Fruit fly (Drosophila melanogaster) whole organism, prepupa: ENCODE data around the gene santa-maria.

ENCODE experiments used
- CG10669 ChIP-seq: fragments of 200-800 bp; sonication (Bioruptor generic); optimal IDR thresholded peaks from 3 replicates; lab custom pipeline; 2018; ENCODE audit warnings: missing biosample characterization, mild to moderate bottlenecking, missing genetic modification characterization, moderate library complexity
- CG1621 ChIP-seq: fragments of 200-800 bp; sonication (Bioruptor generic); optimal IDR thresholded peaks from 3 replicates; lab custom pipeline; 2018; ENCODE audit warnings: missing biosample characterization, mild to moderate bottlenecking, missing genetic modification characterization
- CG16779 ChIP-seq: fragments of 200-800 bp; sonication (Bioruptor generic); optimal IDR thresholded peaks from 3 replicates; lab custom pipeline; 2017; ENCODE audit warnings: missing biosample characterization, mild to moderate bottlenecking, missing genetic modification characterization
- CG6854 ChIP-seq: fragments of 200-800 bp; sonication (Bioruptor generic); optimal IDR thresholded peaks from 2 replicates; lab custom pipeline; 2017; ENCODE audit warnings: missing biosample characterization, mild to moderate bottlenecking, missing genetic modification characterization
- Ets96B ChIP-seq: fragments of 200-800 bp; optimal IDR thresholded peaks from 2 replicates; lab custom pipeline; 2019; ENCODE audit warnings: missing biosample characterization, mild to moderate bottlenecking, missing genetic modification characterization, moderate library complexity
- Gug ChIP-seq: fragments of 200-800 bp; sonication (Bioruptor generic); IDR thresholded peaks from 2 replicates; pipeline ENCODE4 v1.3.6; 2022; ENCODE audit warnings: missing biosample characterization, missing genetic modification characterization
- OdsH ChIP-seq: fragments of 200-800 bp; sonication (Bioruptor generic); optimal IDR thresholded peaks from 3 replicates; lab custom pipeline; 2016; ENCODE audit warnings: missing biosample characterization, missing genetic modification characterization
- Smox ChIP-seq: fragments of 200-800 bp; sonication (Bioruptor generic); optimal IDR thresholded peaks from 3 replicates; lab custom pipeline; 2016; ENCODE audit warnings: missing biosample characterization, missing genetic modification characterization
- Sox14 ChIP-seq: fragments of 200-800 bp; sonication (Bioruptor generic); optimal IDR thresholded peaks from 3 replicates; lab custom pipeline; 2016; ENCODE audit warnings: missing biosample characterization, missing genetic modification characterization
- fd85E ChIP-seq: fragments of 200-800 bp; sonication (Bioruptor generic); optimal IDR thresholded peaks from 3 replicates; lab custom pipeline; 2016; ENCODE audit warnings: missing biosample characterization, missing genetic modification characterization
- lz ChIP-seq: fragments of 200-800 bp; sonication (Bioruptor generic); optimal IDR thresholded peaks from 3 replicates; lab custom pipeline; 2016; ENCODE audit warnings: missing biosample characterization, missing genetic modification characterization
- net ChIP-seq: fragments of 200-800 bp; sonication (Bioruptor generic); optimal IDR thresholded peaks from 3 replicates; lab custom pipeline; 2016; ENCODE audit warnings: missing biosample characterization, missing genetic modification characterization

dm6 chr2L:7491902-7492301, 40.9 kb upstream of the santa-maria start:
- TF ChIP-seq fd85E (GFP tag; lab: Kevin White, UChicago) (no peak), OdsH (GFP tag; lab: Kevin White, UChicago) (peak; percentile 39), CG6854 (GFP tag; lab: Kevin White, UChicago) (no peak), net (GFP tag; lab: Kevin White, UChicago) (no peak), CG1621 (tag; lab: Kevin White, UChicago) (no peak), Sox14 (GFP tag; lab: Kevin White, UChicago) (no peak), CG16779 (tag; lab: Kevin White, UChicago) (no peak), Gug (GFP tag; lab: Robert Waterston, UW) (no peak), Smox (GFP tag; lab: Kevin White, UChicago) (no peak), lz (GFP tag; lab: Kevin White, UChicago) (no peak), CG10669 (GFP tag; lab: Kevin White, UChicago) (no peak), Ets96B (tag; lab: Kevin White, UChicago) (peak; percentile 31)
